Fruit fly (Drosophila melanogaster): ENCODE results near the gene CG12096.

DNA sequence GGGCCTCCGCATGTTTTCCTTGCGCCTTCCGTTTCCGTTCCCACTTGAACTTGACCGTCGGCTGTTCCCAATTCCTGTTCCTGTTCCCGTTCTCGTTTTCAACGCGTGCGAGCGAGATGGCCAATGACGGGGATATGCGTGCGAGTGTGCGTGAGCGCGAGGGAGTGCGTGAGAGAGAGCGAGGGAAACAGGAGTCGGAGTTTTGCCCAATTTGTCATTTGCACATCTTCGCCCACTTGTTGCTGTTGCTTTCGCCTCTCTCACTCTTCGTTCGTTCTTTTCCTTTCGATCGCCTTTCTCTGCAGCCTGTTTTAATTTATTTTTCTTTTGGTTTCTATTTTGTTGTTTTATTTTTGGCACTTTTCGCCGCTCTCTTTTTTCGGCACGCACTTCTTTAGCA is 47.6 kb upstream of the CG12096 start:
- TF ChIP-seq CG32121 (GFP tag; IDR thresholded peaks at IDR 0.05) (no peak), EcR (GFP tag; optimal IDR thresholded peaks at IDR 0.05) (peak; percentile 47), Snoo (tag; optimal IDR thresholded peaks at IDR 0.05) (no peak), CG10348 (GFP tag; IDR thresholded peaks at IDR 0.05) (no peak), CG34367 (tag; optimal IDR thresholded peaks at IDR 0.05) (no peak), gl (tag; optimal IDR thresholded peaks at IDR 0.05) (no peak), Pif1A (GFP tag; optimal IDR thresholded peaks at IDR 0.05) (no peak), CG15710 (tag; optimal IDR thresholded peaks at IDR 0.05) (no peak), CG9948 (tag; optimal IDR thresholded peaks at IDR 0.05) (no peak)
